Fruit fly (Drosophila melanogaster) whole organism, prepupa: ENCODE results near the gene CG14694.
A peak's percentile ranks its signal among the peaks of the same experiment; 100 is the strongest.

Experiments used
- Blimp-1 ChIP-seq: fragments of 200-800 bp; sonication (Bioruptor generic); optimal IDR thresholded peaks from 3 replicates; lab custom pipeline; 2017; ENCODE audit warnings: missing biosample characterization, missing genetic modification characterization, mild to moderate bottlenecking, moderate library complexity, missing genetic modification reagents
- CG10631 ChIP-seq: fragments of 200-800 bp; sonication (Bioruptor generic); optimal IDR thresholded peaks from 2 replicates; lab custom pipeline; 2016; ENCODE audit warnings: missing biosample characterization, missing genetic modification characterization
- CG10669 ChIP-seq: fragments of 200-800 bp; sonication (Bioruptor generic); optimal IDR thresholded peaks from 3 replicates; lab custom pipeline; 2018; ENCODE audit warnings: missing biosample characterization, mild to moderate bottlenecking, missing genetic modification characterization, moderate library complexity
- CG11294 ChIP-seq: fragments of 200-800 bp; sonication (Bioruptor generic); IDR thresholded peaks from 2 replicates; pipeline ENCODE4 v1.3.6; 2022; ENCODE audit warnings: missing biosample characterization, missing genetic modification characterization
- CG11762 ChIP-seq: fragments of 200-800 bp; sonication (Bioruptor generic); optimal IDR thresholded peaks from 3 replicates; lab custom pipeline; 2016; ENCODE audit warnings: missing biosample characterization, missing genetic modification characterization; ENCODE audit not compliant: insufficient read depth
- CG11902 ChIP-seq: fragments of 200-800 bp; sonication (Bioruptor generic); optimal IDR thresholded peaks from 3 replicates; lab custom pipeline; 2016; ENCODE audit warnings: missing biosample characterization, missing genetic modification characterization
- CG15336 ChIP-seq: fragments of 200-800 bp; sonication (Bioruptor generic); IDR thresholded peaks from 2 replicates; pipeline ENCODE4 v1.3.6; 2022; ENCODE audit warnings: missing biosample characterization, missing genetic modification characterization
- CG1621 ChIP-seq: fragments of 200-800 bp; sonication (Bioruptor generic); optimal IDR thresholded peaks from 3 replicates; lab custom pipeline; 2018; ENCODE audit warnings: missing biosample characterization, mild to moderate bottlenecking, missing genetic modification characterization
- CG3032 ChIP-seq: fragments of 200-800 bp; optimal IDR thresholded peaks from 2 replicates; lab custom pipeline; 2019; ENCODE audit warnings: missing biosample characterization, mild to moderate bottlenecking, missing genetic modification characterization, moderate library complexity
- CG32006 ChIP-seq: fragments of 200-800 bp; sonication (Bioruptor generic); optimal IDR thresholded peaks from 3 replicates; lab custom pipeline; 2017; ENCODE audit warnings: missing biosample characterization, mild to moderate bottlenecking, missing genetic modification characterization
- CG34406 ChIP-seq: fragments of 200-800 bp; sonication (Bioruptor generic); optimal IDR thresholded peaks from 3 replicates; lab custom pipeline; 2016; ENCODE audit warnings: missing biosample characterization, missing genetic modification characterization
- CG3919 ChIP-seq: fragments of 200-800 bp; sonication (Bioruptor generic); optimal IDR thresholded peaks from 3 replicates; lab custom pipeline; 2016; ENCODE audit warnings: missing biosample characterization, missing genetic modification characterization
- CG6163 ChIP-seq: fragments of 200-800 bp; sonication (Bioruptor generic); IDR thresholded peaks from 3 replicates; pipeline ENCODE4 v1.3.6; 2022; ENCODE audit warnings: missing biosample characterization, missing genetic modification characterization
- CG6792 ChIP-seq: fragments of 200-800 bp; sonication (Bioruptor generic); optimal IDR thresholded peaks from 3 replicates; lab custom pipeline; 2016; ENCODE audit warnings: missing biosample characterization, missing genetic modification characterization
- CG6808 ChIP-seq: fragments of 200-800 bp; sonication (Bioruptor generic); optimal IDR thresholded peaks from 3 replicates; lab custom pipeline; 2017; ENCODE audit warnings: missing biosample characterization, missing genetic modification characterization, mild to moderate bottlenecking, moderate library complexity, missing genetic modification reagents
- CG6854 ChIP-seq: fragments of 200-800 bp; sonication (Bioruptor generic); optimal IDR thresholded peaks from 2 replicates; lab custom pipeline; 2017; ENCODE audit warnings: missing biosample characterization, mild to moderate bottlenecking, missing genetic modification characterization
- CG8119 ChIP-seq: fragments of 200-800 bp; sonication (Bioruptor generic); IDR thresholded peaks from 3 replicates; pipeline ENCODE4 v1.3.6; 2022; ENCODE audit warnings: missing biosample characterization, missing genetic modification characterization
- CG8319 ChIP-seq: fragments of 200-800 bp; sonication (Bioruptor generic); optimal IDR thresholded peaks from 3 replicates; lab custom pipeline; 2016; ENCODE audit warnings: missing biosample characterization, missing genetic modification characterization
- CG9139 ChIP-seq: fragments of 200-800 bp; sonication (Bioruptor generic); optimal IDR thresholded peaks from 3 replicates; lab custom pipeline; 2017; ENCODE audit warnings: missing biosample characterization, mild to moderate bottlenecking, missing genetic modification characterization
- Eip75B ChIP-seq: fragments of 200-800 bp; sonication (Bioruptor generic); optimal IDR thresholded peaks from 3 replicates; lab custom pipeline; 2016; ENCODE audit warnings: missing biosample characterization, missing genetic modification characterization
- Ets21C ChIP-seq: fragments of 200-800 bp; sonication (Bioruptor generic); optimal IDR thresholded peaks from 3 replicates; lab custom pipeline; 2016; ENCODE audit warnings: missing biosample characterization, missing genetic modification characterization
- Gug ChIP-seq: fragments of 200-800 bp; sonication (Bioruptor generic); IDR thresholded peaks from 2 replicates; pipeline ENCODE4 v1.3.6; 2022; ENCODE audit warnings: missing biosample characterization, missing genetic modification characterization
- Hr39 ChIP-seq: fragments of 200-800 bp; sonication (Bioruptor generic); optimal IDR thresholded peaks from 2 replicates; lab custom pipeline; 2016; ENCODE audit warnings: missing biosample characterization, missing genetic modification characterization
- Lpt ChIP-seq: fragments of 200-800 bp; sonication (Bioruptor generic); optimal IDR thresholded peaks from 3 replicates; lab custom pipeline; 2016; ENCODE audit warnings: missing biosample characterization, missing genetic modification characterization
- Met ChIP-seq: fragments of 200-800 bp; sonication (Bioruptor generic); optimal IDR thresholded peaks from 3 replicates; lab custom pipeline; 2016; ENCODE audit warnings: missing biosample characterization, missing genetic modification characterization
- Sox102F ChIP-seq: fragments of 200-800 bp; sonication (Bioruptor generic); optimal IDR thresholded peaks from 2 replicates; lab custom pipeline; 2016; ENCODE audit warnings: missing biosample characterization, mild to moderate bottlenecking, missing genetic modification characterization
- Sox14 ChIP-seq: fragments of 200-800 bp; sonication (Bioruptor generic); optimal IDR thresholded peaks from 3 replicates; lab custom pipeline; 2016; ENCODE audit warnings: missing biosample characterization, missing genetic modification characterization
- Sox15 ChIP-seq: fragments of 200-800 bp; sonication (Bioruptor generic); optimal IDR thresholded peaks from 3 replicates; lab custom pipeline; 2016; ENCODE audit warnings: missing biosample characterization, missing genetic modification characterization
- acj6 ChIP-seq: fragments of 200-800 bp; sonication (Bioruptor generic); optimal IDR thresholded peaks from 3 replicates; lab custom pipeline; 2016; ENCODE audit warnings: missing biosample characterization, missing genetic modification characterization
- dac ChIP-seq: fragments of 200-800 bp; sonication (Bioruptor generic); optimal IDR thresholded peaks from 2 replicates; lab custom pipeline; 2017; ENCODE audit warnings: missing biosample characterization, mild to moderate bottlenecking, missing genetic modification characterization
- dsx ChIP-seq: fragments of 200-800 bp; optimal IDR thresholded peaks from 3 replicates; lab custom pipeline; 2019; ENCODE audit warnings: missing biosample characterization, mild to moderate bottlenecking, missing genetic modification characterization, moderate library complexity; ENCODE audit not compliant: poor library complexity, severe bottlenecking
- eg ChIP-seq: fragments of 200-800 bp; sonication (Bioruptor generic); IDR thresholded peaks from 3 replicates; pipeline ENCODE4 v1.3.6; 2022; ENCODE audit warnings: missing biosample characterization, missing genetic modification characterization
- esn ChIP-seq: fragments of 200-800 bp; sonication (Bioruptor generic); optimal IDR thresholded peaks from 2 replicates; lab custom pipeline; 2016; ENCODE audit warnings: missing biosample characterization, mild to moderate bottlenecking, missing genetic modification characterization, moderate library complexity
- fd59A ChIP-seq: fragments of 200-800 bp; sonication (Bioruptor generic); optimal IDR thresholded peaks from 2 replicates; lab custom pipeline; 2017; ENCODE audit warnings: missing biosample characterization, mild to moderate bottlenecking, missing genetic modification characterization, missing genetic modification reagents
- fkh ChIP-seq: fragments of 200-800 bp; sonication (Bioruptor generic); optimal IDR thresholded peaks from 3 replicates; lab custom pipeline; 2017; ENCODE audit warnings: missing biosample characterization, mild to moderate bottlenecking, missing genetic modification characterization, moderate library complexity
- net ChIP-seq: fragments of 200-800 bp; sonication (Bioruptor generic); optimal IDR thresholded peaks from 3 replicates; lab custom pipeline; 2016; ENCODE audit warnings: missing biosample characterization, missing genetic modification characterization
- salr ChIP-seq, 2 experiments: fragments of 200-800 bp; sonication (Bioruptor generic); optimal IDR thresholded peaks; 3 replicates each; lab custom pipeline; 2016 to 2018; ENCODE audit warnings: missing biosample characterization in 2 of 2, missing genetic modification characterization in 2 of 2, mild to moderate bottlenecking in 1 of 2
- spab ChIP-seq: fragments of 200-800 bp; sonication (Bioruptor generic); optimal IDR thresholded peaks from 2 replicates; lab custom pipeline; 2017; ENCODE audit warnings: missing biosample characterization, mild to moderate bottlenecking, missing genetic modification characterization, missing genetic modification reagents
- ss ChIP-seq, 2 experiments: fragments of 200-800 bp; sonication (Bioruptor generic); optimal IDR thresholded peaks; 2 replicates in 1 of 2; 3 replicates in 1 of 2; lab custom pipeline; 2017 to 2018; ENCODE audit warnings: mild to moderate bottlenecking in 2 of 2, missing biosample characterization in 2 of 2, missing genetic modification characterization in 2 of 2, moderate library complexity in 1 of 2
- svp ChIP-seq: fragments of 200-800 bp; sonication (Bioruptor generic); peaks from one replicate; lab custom pipeline; 2016; ENCODE audit warnings: missing biosample characterization, missing genetic modification characterization
- topi ChIP-seq: fragments of 200-800 bp; sonication (Bioruptor generic); optimal IDR thresholded peaks from 3 replicates; lab custom pipeline; 2016; ENCODE audit warnings: missing biosample characterization, missing genetic modification characterization
- vri ChIP-seq: fragments of 200-800 bp; sonication (Bioruptor generic); optimal IDR thresholded peaks from 3 replicates; lab custom pipeline; 2016; ENCODE audit warnings: missing biosample characterization, mild to moderate bottlenecking, missing genetic modification characterization

CG14694 gene

dm6 chr3R:10872148-10872783, 12.7 kb upstream of the CG14694 start, which contains the start of gene Fdh (continued):
- TF ChIP-seq topi (GFP tag; lab: Kevin White, UChicago) (peak; percentile 59), Sox102F (GFP tag; lab: Kevin White, UChicago) (no peak), Eip75B (GFP tag; lab: Kevin White, UChicago) (peak; percentile 60), Gug (GFP tag; lab: Robert Waterston, UW) (no peak), acj6 (GFP tag; lab: Kevin White, UChicago) (peak; percentile 63), salr (GFP tag; optimal IDR thresholded peaks at IDR 0.05; lab: Kevin White, UChicago) (no peak), CG8319 (no peak), fd59A (GFP tag; lab: Kevin White, UChicago) (peak; percentile 26), CG1621 (peak; percentile 18), Met (no peak), Lpt (GFP tag; lab: Kevin White, UChicago) (peak; percentile 44), spab (no peak), Hr39 (GFP tag; lab: Kevin White, UChicago) (peak; percentile 40), CG32006 (GFP tag; lab: Kevin White, UChicago) (peak; percentile 55), CG34406 (GFP tag; lab: Kevin White, UChicago) (peak; percentile 54), dsx (GFP tag; lab: Kevin White, UChicago) (peak; percentile 21), ss (GFP tag; optimal IDR thresholded peaks at IDR 0.05; lab: Kevin White, UChicago) (peak; percentile 40 to 49), CG3032 (peak; percentile 54), CG6808 (GFP tag; lab: Kevin White, UChicago) (peak; percentile 53)

- TF ChIP-seq svp, result peak; percentile 93
- no peak for TF ChIP-seq CG8119 (GFP tag; lab: Robert Waterston, UW)
- no peak for TF ChIP-seq salr (GFP tag; optimal IDR thresholded peaks at IDR 0.05; lab: Kevin White, UChicago)
- no peak for TF ChIP-seq CG3919 (GFP tag; lab: Kevin White, UChicago)
- TF ChIP-seq CG9139 (GFP tag; lab: Kevin White, UChicago), result no peak
- TF ChIP-seq Sox15 (GFP tag; lab: Kevin White, UChicago), result no peak
- no peak for TF ChIP-seq esn
- no peak for TF ChIP-seq Ets21C (GFP tag; lab: Kevin White, UChicago)
- TF ChIP-seq topi (GFP tag; lab: Kevin White, UChicago), result no peak
- no peak for TF ChIP-seq CG10669
- TF ChIP-seq CG11902 (GFP tag; lab: Kevin White, UChicago), result no peak
- TF ChIP-seq CG6792, result no peak
- TF ChIP-seq CG11294 (GFP tag; lab: Robert Waterston, UW), result no peak
- TF ChIP-seq dsx (GFP tag; lab: Kevin White, UChicago), result peak; percentile 40
- TF ChIP-seq CG11762 (GFP tag; lab: Kevin White, UChicago), result no peak
- no peak for TF ChIP-seq CG10631 (GFP tag; lab: Kevin White, UChicago)
- no peak for TF ChIP-seq Blimp-1
- no peak for TF ChIP-seq Sox102F (GFP tag; lab: Kevin White, UChicago)
- no peak for TF ChIP-seq CG8319
- no peak for TF ChIP-seq acj6 (GFP tag; lab: Kevin White, UChicago)
- TF ChIP-seq CG6854 (GFP tag; lab: Kevin White, UChicago), result no peak
- no peak for TF ChIP-seq Met
- TF ChIP-seq vri (GFP tag; lab: Kevin White, UChicago), result peak; percentile 79
Observed at dm6 chr3R:10870561-10870960, 10.9 kb upstream of the CG14694 start.

dm6 chr3R:10868427-10868962, 8.9 kb upstream of the CG14694 start, which contains the start of the genes SelR and Tsp86D:
Gene SelR, minus strand, starts transcription at chr3R:10868642.
Gene Tsp86D, plus strand, starts transcription at chr3R:10868708.
- TF ChIP-seq CG15336 (GFP tag; lab: Robert Waterston, UW) (peak; percentile 9; the same call in 1 of the 2 replicates), esn (peak; percentile 10), Sox14 (GFP tag; lab: Kevin White, UChicago) (peak; percentile 58), CG11902 (GFP tag; lab: Kevin White, UChicago) (no peak), dac (GFP tag; lab: Kevin White, UChicago) (no peak), vri (GFP tag; lab: Kevin White, UChicago) (no peak), CG6163 (GFP tag; lab: Robert Waterston, UW) (no peak), eg (GFP tag; lab: Robert Waterston, UW) (0 out of 3 replicates have a peak, but pooled peaks have one; percentile 6), CG8319 (no peak), ss (GFP tag; optimal IDR thresholded peaks at IDR 0.05; lab: Kevin White, UChicago) (peak in 1 of 2 experiments; percentile 14), Sox15 (GFP tag; lab: Kevin White, UChicago) (no peak), fkh (GFP tag; lab: Kevin White, UChicago) (peak; percentile 63), CG11294 (GFP tag; lab: Robert Waterston, UW) (no peak; the same call in 1 of the 2 replicates), net (GFP tag; lab: Kevin White, UChicago) (peak; percentile 31)
